Worm (Caenorhabditis elegans) whole organism, L4 larva: Measurements from ENCODE around the gene fpn-1.2.
A peak's percentile ranks its signal among the peaks of the same experiment; 100 is the strongest.

Source experiments
- D1046.2 ChIP-seq: fragments of 200-800 bp; sonication (Bioruptor generic); IDR thresholded peaks from 2 replicates; pipeline ENCODE4 v1.3.6; 2022; ENCODE audit warnings: missing genetic modification characterization, missing compliant biosample characterization
- F10B5.3 ChIP-seq: sonication (generic microtip); optimal IDR thresholded peaks from 2 replicates; lab custom pipeline; 2016; ENCODE audit warnings: mild to moderate bottlenecking, missing genetic modification characterization, missing compliant biosample characterization
- F26F4.8 ChIP-seq: fragments of 200-800 bp; sonication (Bioruptor generic); conservative IDR thresholded peaks from 2 replicates; pipeline ENCODE4 v1.3.6; 2022; ENCODE audit warnings: missing genetic modification characterization, missing compliant biosample characterization
- F37D6.2 ChIP-seq: sonication (generic microtip); optimal IDR thresholded peaks from 2 replicates; lab custom pipeline; 2016; ENCODE audit warnings: mild to moderate bottlenecking, missing genetic modification characterization, missing compliant biosample characterization
- T26A8.4 ChIP-seq: fragments of 200-800 bp; sonication (Bioruptor generic); IDR thresholded peaks from 2 replicates; pipeline ENCODE4 v1.3.6; 2022; ENCODE audit warnings: missing genetic modification characterization, missing compliant biosample characterization
- Y48G9A.11 ChIP-seq: fragments of 200-800 bp; sonication (Bioruptor generic); IDR thresholded peaks from 2 replicates; pipeline ENCODE4 v1.3.6; 2022; ENCODE audit warnings: missing genetic modification reagents, missing genetic modification characterization, missing compliant biosample characterization
- Y75B8A.6 ChIP-seq: fragments of 200-800 bp; sonication (Bioruptor generic); IDR thresholded peaks from 2 replicates; pipeline ENCODE4 v1.3.6; 2022; ENCODE audit warnings: missing genetic modification reagents, missing genetic modification characterization, missing compliant biosample characterization
- ama-1 ChIP-seq: fragments of 150-350 bp; optimal IDR thresholded peaks from 2 replicates; lab custom pipeline; 2014; ENCODE audit warnings: inconsistent platforms, mixed read lengths
- attf-4 ChIP-seq: sonication (generic microtip); optimal IDR thresholded peaks from 3 replicates; lab custom pipeline; 2017; ENCODE audit warnings: missing biosample characterization, missing genetic modification characterization
- ceh-28 ChIP-seq: fragments of 150-350 bp; optimal IDR thresholded peaks from 2 replicates; lab custom pipeline; 2014; ENCODE audit warnings: missing biosample characterization, missing genetic modification reagents, missing genetic modification characterization
- ceh-44 ChIP-seq: fragments of 200-800 bp; sonication (Bioruptor generic); IDR thresholded peaks from 2 replicates; pipeline ENCODE4 v1.3.6; 2022; ENCODE audit warnings: missing genetic modification reagents, missing genetic modification characterization, missing compliant biosample characterization
- cey-2 ChIP-seq: sonication (generic microtip); optimal IDR thresholded peaks from 3 replicates; lab custom pipeline; 2017; ENCODE audit warnings: missing genetic modification characterization, mild to moderate bottlenecking, missing compliant biosample characterization, antibody characterized with exemption, borderline replicate concordance; ENCODE audit not compliant: insufficient read depth
- ctbp-1 ChIP-seq: fragments of 200-800 bp; sonication (Bioruptor generic); IDR thresholded peaks from 2 replicates; pipeline ENCODE4 v1.3.6; 2022; ENCODE audit warnings: missing genetic modification reagents, missing genetic modification characterization, missing compliant biosample characterization
- daf-16 ChIP-seq, 3 experiments: sonication (generic microtip); optimal IDR thresholded peaks; 2 replicates each; lab custom pipeline; 2016 to 2017; ENCODE audit warnings: missing genetic modification characterization in 3 of 3, missing genetic modification reagents in 3 of 3, mild to moderate bottlenecking in 2 of 3, missing compliant biosample characterization in 2 of 3, missing biosample characterization in 1 of 3, moderate library complexity in 1 of 3
- daf-8 ChIP-seq: fragments of 200-800 bp; sonication (Bioruptor generic); IDR thresholded peaks from 2 replicates; pipeline ENCODE4 v1.3.6; 2022; ENCODE audit warnings: missing genetic modification characterization, missing compliant biosample characterization
- dmd-6 ChIP-seq: fragments of 200-800 bp; sonication (Bioruptor generic); IDR thresholded peaks from 2 replicates; pipeline ENCODE4 v1.3.6; 2022; ENCODE audit warnings: missing genetic modification reagents, missing genetic modification characterization, missing compliant biosample characterization
- dpl-1 ChIP-seq: fragments of 150-350 bp; optimal IDR thresholded peaks from 2 replicates; lab custom pipeline; 2014; ENCODE audit warnings: missing biosample characterization, missing genetic modification reagents, missing genetic modification characterization
- duxl-1 ChIP-seq: sonication (generic microtip); optimal IDR thresholded peaks from 2 replicates; lab custom pipeline; 2016; ENCODE audit warnings: mild to moderate bottlenecking, missing genetic modification characterization, moderate library complexity, missing compliant biosample characterization; ENCODE audit not compliant: poor library complexity
- dve-1 ChIP-seq: sonication (generic microtip); optimal IDR thresholded peaks from 2 replicates; lab custom pipeline; 2017; ENCODE audit warnings: antibody characterized with exemption, mild to moderate bottlenecking, missing genetic modification characterization, missing compliant biosample characterization; ENCODE audit not compliant: insufficient read depth
- egl-27 ChIP-seq: sonication (generic microtip); optimal IDR thresholded peaks from 3 replicates; lab custom pipeline; 2017; ENCODE audit warnings: missing biosample characterization, missing genetic modification reagents, missing genetic modification characterization
- fkh-10 ChIP-seq: fragments of 150-350 bp; optimal IDR thresholded peaks from 2 replicates; lab custom pipeline; 2014; ENCODE audit warnings: missing biosample characterization, missing genetic modification reagents, missing genetic modification characterization
- hlh-30 ChIP-seq: sonication (generic microtip); optimal IDR thresholded peaks from 2 replicates; lab custom pipeline; 2017; ENCODE audit warnings: antibody characterized with exemption, mild to moderate bottlenecking, missing genetic modification characterization, missing compliant biosample characterization; ENCODE audit not compliant: insufficient read depth
- jun-1 ChIP-seq: fragments of 150-350 bp; optimal IDR thresholded peaks from 2 replicates; lab custom pipeline; 2014; ENCODE audit warnings: missing biosample characterization, missing genetic modification reagents, missing genetic modification characterization
- lim-7 ChIP-seq: fragments of 200-800 bp; sonication (Bioruptor generic); IDR thresholded peaks from 2 replicates; pipeline ENCODE4 v1.3.6; 2022; ENCODE audit warnings: missing genetic modification characterization, missing compliant biosample characterization
- lin-15B ChIP-seq: fragments of 150-350 bp; sonication (generic microtip); optimal IDR thresholded peaks from 3 replicates; lab custom pipeline; 2014; ENCODE audit warnings: missing biosample characterization, missing genetic modification characterization
- lin-29 ChIP-seq: fragments of 200-800 bp; sonication (Bioruptor generic); IDR thresholded peaks from 2 replicates; pipeline ENCODE4 v1.3.6; 2022; ENCODE audit warnings: missing genetic modification reagents, missing genetic modification characterization, missing compliant biosample characterization
- lsy-2 ChIP-seq, 2 experiments: fragments of 150-350 bp in 1 of 2; sonication (generic microtip) in 1 of 2; optimal IDR thresholded peaks; 2 replicates each; lab custom pipeline; 2014 to 2017; ENCODE audit warnings: missing biosample characterization in 2 of 2, missing genetic modification characterization in 2 of 2
- madf-9 ChIP-seq: fragments of 200-800 bp; sonication (Bioruptor generic); conservative IDR thresholded peaks from 2 replicates; pipeline ENCODE4 v1.3.6; 2022; ENCODE audit warnings: missing genetic modification reagents, missing genetic modification characterization, missing compliant biosample characterization
- mes-2 ChIP-seq: sonication (generic microtip); optimal IDR thresholded peaks from 2 replicates; lab custom pipeline; 2016; ENCODE audit warnings: missing genotype, mild to moderate bottlenecking, missing genetic modification characterization, missing compliant biosample characterization; ENCODE audit not compliant: poor library complexity, severe bottlenecking
- mxl-2 ChIP-seq: fragments of 200-800 bp; sonication (Bioruptor generic); conservative IDR thresholded peaks from 2 replicates; pipeline ENCODE4 v1.3.6; 2022; ENCODE audit warnings: missing genetic modification reagents, missing genetic modification characterization, missing compliant biosample characterization
- nhr-10 ChIP-seq: fragments of 150-350 bp; optimal IDR thresholded peaks from 2 replicates; lab custom pipeline; 2014; ENCODE audit warnings: missing biosample characterization, missing genetic modification characterization
- nhr-102 ChIP-seq: sonication (generic microtip); optimal IDR thresholded peaks from 2 replicates; lab custom pipeline; 2016; ENCODE audit warnings: mild to moderate bottlenecking, missing genetic modification characterization, moderate library complexity, missing compliant biosample characterization
- nhr-28 ChIP-seq: fragments of 150-350 bp; optimal IDR thresholded peaks from 2 replicates; lab custom pipeline; 2014; ENCODE audit warnings: missing biosample characterization, missing genetic modification characterization
- nhr-41 ChIP-seq: fragments of 200-800 bp; sonication (Bioruptor generic); IDR thresholded peaks from 2 replicates; pipeline ENCODE4 v1.3.6; 2022; ENCODE audit warnings: missing genetic modification reagents, missing genetic modification characterization, missing compliant biosample characterization
- nhr-42 ChIP-seq: fragments of 200-800 bp; sonication (Bioruptor generic); IDR thresholded peaks from 2 replicates; pipeline ENCODE4 v1.3.6; 2022; ENCODE audit warnings: missing genetic modification characterization, missing compliant biosample characterization
- nhr-48 ChIP-seq: sonication (generic microtip); optimal IDR thresholded peaks from 2 replicates; lab custom pipeline; 2016; ENCODE audit warnings: mild to moderate bottlenecking, missing genetic modification characterization, missing compliant biosample characterization
- nhr-6 ChIP-seq: fragments of 150-350 bp; optimal IDR thresholded peaks from 2 replicates; lab custom pipeline; 2014; ENCODE audit warnings: missing biosample characterization, missing genetic modification characterization
- nhr-76 ChIP-seq: fragments of 150-350 bp; optimal IDR thresholded peaks from 2 replicates; lab custom pipeline; 2014; ENCODE audit warnings: missing biosample characterization, missing genetic modification characterization
- php-3 ChIP-seq: fragments of 200-800 bp; sonication (Bioruptor generic); IDR thresholded peaks from 2 replicates; pipeline ENCODE4 v1.3.6; 2022; ENCODE audit warnings: missing genetic modification reagents, missing genetic modification characterization, missing compliant biosample characterization
- pqm-1 ChIP-seq: sonication (generic microtip); optimal IDR thresholded peaks from 2 replicates; lab custom pipeline; 2017; ENCODE audit warnings: missing biosample characterization, missing genetic modification characterization
- saeg-2 ChIP-seq: fragments of 200-800 bp; sonication (Bioruptor generic); IDR thresholded peaks from 2 replicates; pipeline ENCODE4 v1.3.6; 2022; ENCODE audit warnings: missing genetic modification reagents, missing genetic modification characterization, missing compliant biosample characterization
- set-16 ChIP-seq: fragments of 200-800 bp; sonication (Bioruptor generic); IDR thresholded peaks from 2 replicates; pipeline ENCODE4 v1.3.6; 2022; ENCODE audit warnings: missing genetic modification reagents, missing genetic modification characterization, missing compliant biosample characterization
- snpc-1.2 ChIP-seq: fragments of 200-800 bp; sonication (Bioruptor generic); IDR thresholded peaks from 2 replicates; pipeline ENCODE4 v1.3.6; 2022; ENCODE audit warnings: missing genetic modification reagents, missing genetic modification characterization, missing compliant biosample characterization
- spr-1 ChIP-seq: sonication (generic microtip); optimal IDR thresholded peaks from 2 replicates; lab custom pipeline; 2016; ENCODE audit warnings: mild to moderate bottlenecking, missing genetic modification characterization, missing compliant biosample characterization
- spr-3 ChIP-seq: fragments of 200-800 bp; sonication (Bioruptor generic); optimal IDR thresholded peaks from 2 replicates; lab custom pipeline; 2018; ENCODE audit warnings: mild to moderate bottlenecking, missing genetic modification characterization, missing compliant biosample characterization
- tag-97 ChIP-seq: fragments of 200-800 bp; sonication (Bioruptor generic); IDR thresholded peaks from 2 replicates; pipeline ENCODE4 v1.3.6; 2022; ENCODE audit warnings: missing genetic modification characterization, missing compliant biosample characterization
- vab-7 ChIP-seq: fragments of 200-800 bp; sonication (Bioruptor generic); IDR thresholded peaks from 2 replicates; pipeline ENCODE4 v1.3.6; 2022; ENCODE audit warnings: missing genetic modification reagents, missing genetic modification characterization, missing compliant biosample characterization
- zag-1 ChIP-seq: fragments of 150-350 bp; optimal IDR thresholded peaks from 2 replicates; lab custom pipeline; 2014; ENCODE audit warnings: missing biosample characterization, missing genetic modification characterization
- zip-11 ChIP-seq: fragments of 200-800 bp; sonication (Bioruptor generic); IDR thresholded peaks from 2 replicates; pipeline ENCODE4 v1.3.6; 2022; ENCODE audit warnings: missing genetic modification characterization, missing compliant biosample characterization
- ztf-11 ChIP-seq: fragments of 150-350 bp; optimal IDR thresholded peaks from 2 replicates; lab custom pipeline; 2014; ENCODE audit warnings: missing biosample characterization, missing genetic modification characterization
- ztf-7 ChIP-seq: fragments of 150-350 bp; optimal IDR thresholded peaks from 2 replicates; lab custom pipeline; 2014; ENCODE audit warnings: missing biosample characterization, missing genetic modification characterization

The fpn-1.2 gene

DNA sequence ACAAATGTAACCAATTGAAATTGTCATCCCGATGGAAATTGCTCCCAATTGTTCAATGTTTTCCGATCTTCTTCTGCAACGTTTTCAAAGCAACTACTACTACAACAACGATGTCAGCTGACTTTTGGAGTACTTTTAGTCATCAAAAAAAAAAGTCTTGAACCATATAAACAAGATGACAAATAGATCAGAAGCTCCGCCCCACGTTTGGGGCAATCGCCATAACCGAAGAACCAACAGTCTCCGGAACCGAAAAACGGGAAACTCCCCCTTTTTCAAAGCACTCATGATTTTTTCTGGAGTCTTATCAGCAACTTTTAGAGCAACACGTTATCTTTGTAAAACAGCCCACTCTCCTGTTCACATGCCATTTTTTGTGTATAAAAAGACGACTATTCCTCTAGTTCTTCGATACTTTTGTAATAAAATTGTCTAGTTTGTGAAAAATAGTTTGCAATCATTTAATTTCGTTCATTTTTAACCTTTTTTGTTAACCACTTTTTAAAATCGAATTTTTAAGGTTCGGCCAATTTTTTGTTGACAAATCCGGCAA lies 5.0 kb downstream of the fpn-1.2 start (continued):
- no peak for TF ChIP-seq nhr-10 (tag; lab: Kevin White, UChicago)
- TF ChIP-seq nhr-6 (tag; lab: Kevin White, UChicago) = no peak
- peak; percentile 44 for TF ChIP-seq dve-1 (tag; lab: Kevin White, UChicago)
- TF ChIP-seq spr-3 (GFP tag; lab: Kevin White, UChicago) = no peak
- TF ChIP-seq daf-8 = no peak
- no peak for TF ChIP-seq duxl-1 (tag; lab: Kevin White, UChicago)
- TF ChIP-seq egl-27 = no peak
- no peak for TF ChIP-seq madf-9 (GFP tag; lab: Robert Waterston, UW)
- no peak for TF ChIP-seq ztf-11 (tag; lab: Kevin White, UChicago)
- TF ChIP-seq lim-7 (GFP tag; lab: Robert Waterston, UW) = no peak
- no peak for TF ChIP-seq mes-2 (tag; lab: Kevin White, UChicago)
- no peak for TF ChIP-seq fkh-10 (GFP tag; lab: Kevin White, UChicago)
- TF ChIP-seq Y48G9A.11 = no peak
- no peak for TF ChIP-seq ceh-28
- no peak for TF ChIP-seq ztf-7 (tag; lab: Kevin White, UChicago)
- TF ChIP-seq nhr-102 (tag; lab: Kevin White, UChicago) = no peak
- TF ChIP-seq zag-1 (tag; lab: Kevin White, UChicago) = no peak
- no peak for TF ChIP-seq T26A8.4 (GFP tag; lab: Robert Waterston, UW)
- peak; percentile 18; the same call in 1 of the 2 replicates for TF ChIP-seq php-3 (GFP tag; lab: Robert Waterston, UW)
- no peak for TF ChIP-seq attf-4 (tag; lab: Kevin White, UChicago)
- peak; percentile 18 for TF ChIP-seq nhr-48
- no peak for TF ChIP-seq nhr-76 (tag; lab: Kevin White, UChicago)
- TF ChIP-seq daf-16 (GFP tag; optimal IDR thresholded peaks at IDR 0.05; lab: Kevin White, UChicago) = no peak
- peak; percentile 81 for TF ChIP-seq daf-16 (tag; optimal IDR thresholded peaks at IDR 0.05; lab: Kevin White, UChicago)
- no peak for TF ChIP-seq saeg-2 (GFP tag; lab: Robert Waterston, UW)
- TF ChIP-seq ama-1 (lab: Kevin White, UChicago) = no peak
- no peak for TF ChIP-seq cey-2
- TF ChIP-seq zip-11 (GFP tag; lab: Robert Waterston, UW) = no peak
- TF ChIP-seq F10B5.3 (tag; lab: Kevin White, UChicago) = no peak
- TF ChIP-seq nhr-28 = peak; percentile 67
- no peak for TF ChIP-seq nhr-42
- TF ChIP-seq pqm-1 (tag; lab: Kevin White, UChicago) = peak; percentile 43
- no peak for TF ChIP-seq snpc-1.2 (GFP tag; lab: Robert Waterston, UW)
- no peak for TF ChIP-seq D1046.2 (GFP tag; lab: Robert Waterston, UW)
- TF ChIP-seq jun-1 (tag; lab: Kevin White, UChicago) = no peak
- no peak for TF ChIP-seq vab-7 (GFP tag; lab: Robert Waterston, UW)
- TF ChIP-seq lsy-2 (tag; optimal IDR thresholded peaks at IDR 0.05; lab: Kevin White, UChicago) = no peak
- no peak for TF ChIP-seq ctbp-1 (GFP tag; lab: Robert Waterston, UW)
- TF ChIP-seq ceh-44 = no peak
- TF ChIP-seq set-16 (GFP tag; lab: Robert Waterston, UW) = no peak
- peak; percentile 81 for TF ChIP-seq dmd-6 (GFP tag; lab: Robert Waterston, UW)
- no peak for TF ChIP-seq lin-15B (tag; lab: Kevin White, UChicago)
- TF ChIP-seq dpl-1 (GFP tag; lab: Kevin White, UChicago) = no peak
- TF ChIP-seq Y75B8A.6 (GFP tag; lab: Robert Waterston, UW) = no peak
- no peak for TF ChIP-seq tag-97 (GFP tag; lab: Robert Waterston, UW)
- TF ChIP-seq F26F4.8 (GFP tag; lab: Robert Waterston, UW) = no peak
- TF ChIP-seq spr-1 (tag; lab: Kevin White, UChicago) = no peak
- TF ChIP-seq nhr-41 (GFP tag; lab: Robert Waterston, UW) = no peak
- no peak for TF ChIP-seq F37D6.2 (tag; lab: Kevin White, UChicago)
- peak; percentile 78 for TF ChIP-seq mxl-2
- peak; percentile 43 for TF ChIP-seq hlh-30 (tag; lab: Kevin White, UChicago)
- no peak for TF ChIP-seq lin-29 (GFP tag; lab: Robert Waterston, UW)
